Worm (Caenorhabditis elegans) whole organism, young adult: Measurements from ENCODE around the gene T26E4.7.

Source experiments
- B0019.2 ChIP-seq: fragments of 200-800 bp; sonication (Bioruptor generic); conservative IDR thresholded peaks from 2 replicates; pipeline ENCODE4 v1.3.6; 2022; ENCODE audit warnings: missing genetic modification reagents, missing genetic modification characterization, missing compliant biosample characterization
- B0035.1 ChIP-seq: sonication (generic microtip); optimal IDR thresholded peaks from 2 replicates; lab custom pipeline; 2016; ENCODE audit warnings: missing genetic modification characterization, mild to moderate bottlenecking, missing compliant biosample characterization, missing genotype, missing genetic modification reagents
- B0261.1 ChIP-seq: sonication (generic microtip); optimal IDR thresholded peaks from 2 replicates; lab custom pipeline; 2016; ENCODE audit warnings: mild to moderate bottlenecking, missing genetic modification characterization, moderate library complexity, missing compliant biosample characterization
- B0336.3 ChIP-seq: fragments of 200-800 bp; sonication (Bioruptor generic); IDR thresholded peaks from 2 replicates; pipeline ENCODE4 v1.3.6; 2022; ENCODE audit warnings: missing genetic modification characterization, missing compliant biosample characterization
- F10E7.11 ChIP-seq: sonication (generic microtip); optimal IDR thresholded peaks from 2 replicates; lab custom pipeline; 2017; ENCODE audit warnings: mild to moderate bottlenecking, missing genetic modification characterization, moderate library complexity, missing compliant biosample characterization
- F22D6.2 ChIP-seq: sonication (generic microtip); optimal IDR thresholded peaks from 2 replicates; lab custom pipeline; 2016; ENCODE audit warnings: mild to moderate bottlenecking, missing genetic modification characterization, missing compliant biosample characterization
- F33H1.4 ChIP-seq: fragments of 200-800 bp; sonication (Bioruptor generic); IDR thresholded peaks from 2 replicates; pipeline ENCODE4 v1.3.6; 2022; ENCODE audit warnings: missing genetic modification reagents, missing genetic modification characterization, missing compliant biosample characterization
- F37B4.10 ChIP-seq: fragments of 200-800 bp; sonication (Bioruptor generic); IDR thresholded peaks from 2 replicates; pipeline ENCODE4 v1.3.6; 2022; ENCODE audit warnings: missing genetic modification characterization, missing compliant biosample characterization
- F55B11.4 ChIP-seq: sonication (generic microtip); optimal IDR thresholded peaks from 2 replicates; lab custom pipeline; 2016; ENCODE audit warnings: missing compliant biosample characterization, missing genetic modification characterization, borderline replicate concordance; ENCODE audit not compliant: insufficient read depth
- F57C9.4 ChIP-seq: sonication (generic microtip); optimal IDR thresholded peaks from 2 replicates; lab custom pipeline; 2017; ENCODE audit warnings: mild to moderate bottlenecking, missing genetic modification characterization, missing compliant biosample characterization
- K11D2.4 ChIP-seq: fragments of 200-800 bp; sonication (Bioruptor generic); IDR thresholded peaks from 2 replicates; pipeline ENCODE4 v1.3.6; 2022; ENCODE audit warnings: missing genetic modification reagents, missing genetic modification characterization, missing compliant biosample characterization
- K12H6.12 ChIP-seq: fragments of 200-800 bp; sonication (Bioruptor generic); optimal IDR thresholded peaks from 2 replicates; lab custom pipeline; 2018; ENCODE audit warnings: mild to moderate bottlenecking, missing genetic modification characterization, missing compliant biosample characterization
- Y79H2A.3 ChIP-seq: fragments of 200-800 bp; sonication (Bioruptor generic); conservative IDR thresholded peaks from 2 replicates; pipeline ENCODE4 v1.3.6; 2022; ENCODE audit warnings: missing genetic modification reagents, missing genetic modification characterization, missing compliant biosample characterization
- Y95B8A.8 ChIP-seq: fragments of 200-800 bp; sonication (Bioruptor generic); IDR thresholded peaks from 2 replicates; pipeline ENCODE4 v1.3.6; 2022; ENCODE audit warnings: missing genetic modification reagents, missing genetic modification characterization, missing compliant biosample characterization
- ZK185.1 ChIP-seq: sonication (generic microtip); optimal IDR thresholded peaks from 2 replicates; lab custom pipeline; 2016; ENCODE audit warnings: mild to moderate bottlenecking, missing genetic modification characterization, missing compliant biosample characterization; ENCODE audit not compliant: poor library complexity, severe bottlenecking
- attf-3 ChIP-seq: fragments of 200-800 bp; sonication (Bioruptor generic); conservative IDR thresholded peaks from 2 replicates; pipeline ENCODE4 v1.3.6; 2022; ENCODE audit warnings: missing genetic modification reagents, missing genetic modification characterization, missing compliant biosample characterization
- attf-6 ChIP-seq: fragments of 200-800 bp; sonication (Bioruptor generic); IDR thresholded peaks from 2 replicates; pipeline ENCODE4 v1.3.6; 2022; ENCODE audit warnings: missing genetic modification reagents, missing genetic modification characterization, missing compliant biosample characterization
- cebp-1 ChIP-seq, 2 experiments: fragments of 200-800 bp in 1 of 2; sonication (Bioruptor generic) in 1 of 2; sonication (generic microtip) in 1 of 2; IDR thresholded peaks in 1 of 2; optimal IDR thresholded peaks in 1 of 2; 2 replicates each; pipeline versions ENCODE4 v1.3.6 to Lab custom; 2017 to 2022; ENCODE audit warnings: missing compliant biosample characterization in 2 of 2, missing genetic modification characterization in 2 of 2, mild to moderate bottlenecking in 1 of 2, missing genetic modification reagents in 1 of 2, moderate library complexity in 1 of 2
- cebp-2 ChIP-seq: fragments of 200-800 bp; sonication (Bioruptor generic); IDR thresholded peaks from 2 replicates; pipeline ENCODE4 v1.3.6; 2022; ENCODE audit warnings: missing genetic modification characterization, missing compliant biosample characterization
- ceh-100 ChIP-seq: fragments of 200-800 bp; sonication (Bioruptor generic); IDR thresholded peaks from 2 replicates; pipeline ENCODE4 v1.3.6; 2022; ENCODE audit warnings: missing genetic modification reagents, missing genetic modification characterization, missing compliant biosample characterization
- ceh-91 ChIP-seq: fragments of 200-800 bp; sonication (Bioruptor generic); IDR thresholded peaks from 2 replicates; pipeline ENCODE4 v1.3.6; 2022; ENCODE audit warnings: missing genetic modification reagents, missing genetic modification characterization, missing compliant biosample characterization
- die-1 ChIP-seq: sonication (generic microtip); optimal IDR thresholded peaks from 2 replicates; lab custom pipeline; 2016; ENCODE audit warnings: missing genotype, mild to moderate bottlenecking, missing genetic modification characterization, missing compliant biosample characterization
- dox-1 ChIP-seq: fragments of 200-800 bp; sonication (Bioruptor generic); IDR thresholded peaks from 2 replicates; pipeline ENCODE4 v1.3.6; 2022; ENCODE audit warnings: missing genetic modification reagents, missing genetic modification characterization, missing compliant biosample characterization
- egl-44 ChIP-seq: fragments of 200-800 bp; sonication (Bioruptor generic); IDR thresholded peaks from 2 replicates; pipeline ENCODE4 v1.3.6; 2022; ENCODE audit warnings: missing genetic modification reagents, missing genetic modification characterization, missing compliant biosample characterization
- ekl-4 ChIP-seq: fragments of 200-800 bp; sonication (Bioruptor generic); IDR thresholded peaks from 2 replicates; pipeline ENCODE4 v1.3.6; 2022; ENCODE audit warnings: missing genetic modification reagents, missing genetic modification characterization, missing compliant biosample characterization
- hmg-20 ChIP-seq: fragments of 200-800 bp; sonication (Bioruptor generic); IDR thresholded peaks from 2 replicates; pipeline ENCODE4 v1.3.6; 2022; ENCODE audit warnings: missing genetic modification reagents, missing genetic modification characterization, missing compliant biosample characterization
- hsf-1 ChIP-seq: fragments of 200-800 bp; sonication (Bioruptor generic); IDR thresholded peaks from 2 replicates; pipeline ENCODE4 v1.3.6; 2022; ENCODE audit warnings: missing genetic modification reagents, missing genetic modification characterization, missing compliant biosample characterization
- let-607 ChIP-seq, 2 experiments: fragments of 200-800 bp in 1 of 2; sonication (Bioruptor generic) in 1 of 2; sonication (generic microtip) in 1 of 2; optimal IDR thresholded peaks; 2 replicates each; lab custom pipeline; 2016 to 2018; ENCODE audit warnings: mild to moderate bottlenecking in 2 of 2, missing compliant biosample characterization in 2 of 2, missing genetic modification characterization in 2 of 2, moderate library complexity in 2 of 2, missing genotype in 1 of 2
- lin-26 ChIP-seq: fragments of 200-800 bp; sonication (Bioruptor generic); IDR thresholded peaks from 2 replicates; pipeline ENCODE4 v1.3.6; 2022; ENCODE audit warnings: missing genetic modification reagents, missing genetic modification characterization, missing compliant biosample characterization
- lir-1 ChIP-seq: fragments of 200-800 bp; sonication (Bioruptor generic); conservative IDR thresholded peaks from 2 replicates; pipeline ENCODE4 v1.3.6; 2022; ENCODE audit warnings: missing genetic modification reagents, missing genetic modification characterization, missing compliant biosample characterization
- madf-10 ChIP-seq: sonication (generic microtip); optimal IDR thresholded peaks from 2 replicates; lab custom pipeline; 2016; ENCODE audit warnings: mild to moderate bottlenecking, missing genetic modification characterization, missing compliant biosample characterization
- madf-3 ChIP-seq: fragments of 200-800 bp; sonication (Bioruptor generic); IDR thresholded peaks from 2 replicates; pipeline ENCODE4 v1.3.6; 2022; ENCODE audit warnings: missing genetic modification reagents, missing genetic modification characterization, missing compliant biosample characterization
- madf-6 ChIP-seq: fragments of 200-800 bp; sonication (Bioruptor generic); IDR thresholded peaks from 2 replicates; pipeline ENCODE4 v1.3.6; 2022; ENCODE audit warnings: missing genetic modification reagents, missing genetic modification characterization, missing compliant biosample characterization
- mes-4 ChIP-seq: sonication (generic microtip); optimal IDR thresholded peaks from 2 replicates; lab custom pipeline; 2016; ENCODE audit warnings: missing genotype, missing genetic modification characterization, missing compliant biosample characterization
- nfya-2 ChIP-seq: fragments of 200-800 bp; sonication (Bioruptor generic); IDR thresholded peaks from 2 replicates; pipeline ENCODE4 v1.3.6; 2022; ENCODE audit warnings: missing genetic modification reagents, missing genetic modification characterization, missing compliant biosample characterization
- nfyb-1 ChIP-seq: fragments of 200-800 bp; sonication (Bioruptor generic); IDR thresholded peaks from 2 replicates; pipeline ENCODE4 v1.3.6; 2022; ENCODE audit warnings: missing genetic modification reagents, missing genetic modification characterization, missing compliant biosample characterization
- nhr-120 ChIP-seq: fragments of 200-800 bp; sonication (Bioruptor generic); IDR thresholded peaks from 2 replicates; pipeline ENCODE4 v1.3.6; 2022; ENCODE audit warnings: missing genetic modification characterization, missing compliant biosample characterization
- nhr-179 ChIP-seq: sonication (generic microtip); optimal IDR thresholded peaks from 2 replicates; lab custom pipeline; 2016; ENCODE audit warnings: mild to moderate bottlenecking, missing genetic modification characterization, missing compliant biosample characterization
- nhr-27 ChIP-seq: fragments of 200-800 bp; sonication (Bioruptor generic); optimal IDR thresholded peaks from 2 replicates; lab custom pipeline; 2018; ENCODE audit warnings: mild to moderate bottlenecking, missing genetic modification characterization, moderate library complexity, missing compliant biosample characterization
- nhr-90 ChIP-seq: sonication (generic microtip); optimal IDR thresholded peaks from 2 replicates; lab custom pipeline; 2016; ENCODE audit warnings: missing genotype, mild to moderate bottlenecking, missing genetic modification characterization, missing compliant biosample characterization
- pbrm-1 ChIP-seq: fragments of 200-800 bp; sonication (Bioruptor generic); IDR thresholded peaks from 2 replicates; pipeline ENCODE4 v1.3.6; 2022; ENCODE audit warnings: missing genetic modification reagents, missing genetic modification characterization, missing compliant biosample characterization
- rcor-1 ChIP-seq: fragments of 200-800 bp; sonication (Bioruptor generic); IDR thresholded peaks from 2 replicates; pipeline ENCODE4 v1.3.6; 2022; ENCODE audit warnings: missing genetic modification reagents, missing genetic modification characterization, missing compliant biosample characterization
- sdz-38 ChIP-seq: sonication (generic microtip); optimal IDR thresholded peaks from 2 replicates; lab custom pipeline; 2016; ENCODE audit warnings: missing genotype, missing genetic modification characterization, missing compliant biosample characterization
- sea-2 ChIP-seq: fragments of 200-800 bp; sonication (Bioruptor generic); IDR thresholded peaks from 2 replicates; pipeline ENCODE4 v1.3.6; 2022; ENCODE audit warnings: missing genetic modification characterization, missing compliant biosample characterization
- tbx-9 ChIP-seq: sonication (generic microtip); optimal IDR thresholded peaks from 2 replicates; lab custom pipeline; 2016; ENCODE audit warnings: borderline replicate concordance, missing genetic modification characterization, inconsistent platforms, missing compliant biosample characterization
- unc-130 ChIP-seq: sonication (generic microtip); optimal IDR thresholded peaks from 2 replicates; lab custom pipeline; 2016; ENCODE audit warnings: missing genetic modification reagents, missing genetic modification characterization, missing compliant biosample characterization
- unc-62 ChIP-seq: fragments of 150-350 bp; optimal IDR thresholded peaks from 2 replicates; lab custom pipeline; 2014; ENCODE audit warnings: missing biosample characterization, missing genetic modification reagents, missing genetic modification characterization
- ztf-28 ChIP-seq: fragments of 200-800 bp; sonication (Bioruptor generic); IDR thresholded peaks from 2 replicates; pipeline ENCODE4 v1.3.6; 2022; ENCODE audit warnings: missing genetic modification reagents, missing genetic modification characterization, missing compliant biosample characterization

T26E4.7 gene

ce11 chrV:15766122-15766594 lies 27.2 kb upstream of the T26E4.7 start, which contains the start of the genes haf-3 and F57A10.2 (continued):
- TF ChIP-seq ZK185.1 (peak; percentile 75), Y95B8A.8 (GFP tag; lab: Robert Waterston, UW) (no peak), K12H6.12 (tag; lab: Kevin White, UChicago) (peak; percentile 60), sea-2 (GFP tag; lab: Robert Waterston, UW) (no peak), unc-62 (no peak), F55B11.4 (tag; lab: Kevin White, UChicago) (no peak), F57C9.4 (tag; lab: Kevin White, UChicago) (no peak), nhr-179 (tag; lab: Kevin White, UChicago) (no peak), K11D2.4 (GFP tag; lab: Robert Waterston, UW) (peak; percentile 81), madf-6 (GFP tag; lab: Robert Waterston, UW) (peak; percentile 85), lin-26 (GFP tag; lab: Robert Waterston, UW) (no peak), hmg-20 (GFP tag; lab: Robert Waterston, UW) (peak; percentile 75; the same call in 1 of the 2 replicates), attf-3 (GFP tag; lab: Robert Waterston, UW) (peak; percentile 70), B0336.3 (peak; percentile 86), ceh-91 (GFP tag; lab: Robert Waterston, UW) (peak; percentile 67), ztf-28 (GFP tag; lab: Robert Waterston, UW) (no peak), F33H1.4 (GFP tag; lab: Robert Waterston, UW) (peak; percentile 68), F22D6.2 (peak; percentile 12), nhr-90 (tag; lab: Kevin White, UChicago) (no peak), B0035.1 (tag; lab: Kevin White, UChicago) (no peak), nfyb-1 (GFP tag; lab: Robert Waterston, UW) (peak; percentile 92), Y79H2A.3 (no peak), F10E7.11 (no peak), hsf-1 (GFP tag; lab: Robert Waterston, UW) (peak; percentile 82), F37B4.10 (GFP tag; lab: Robert Waterston, UW) (no peak), ekl-4 (GFP tag; lab: Robert Waterston, UW) (peak; percentile 82), cebp-1 (GFP tag; IDR thresholded peaks at IDR 0.05; lab: Robert Waterston, UW) (no peak), cebp-1 (tag; optimal IDR thresholded peaks at IDR 0.05; lab: Kevin White, UChicago) (peak; percentile 81), madf-3 (GFP tag; lab: Robert Waterston, UW) (peak; percentile 81; the same call in 1 of the 2 replicates), cebp-2 (GFP tag; lab: Robert Waterston, UW) (no peak), nhr-27 (tag; lab: Kevin White, UChicago) (no peak), mes-4 (no peak), B0261.1 (tag; lab: Kevin White, UChicago) (peak; percentile 34), B0019.2 (GFP tag; lab: Robert Waterston, UW) (no peak), rcor-1 (peak; percentile 90), sdz-38 (tag; lab: Kevin White, UChicago) (no peak), tbx-9 (tag; lab: Kevin White, UChicago) (no peak), nfya-2 (GFP tag; lab: Robert Waterston, UW) (no peak), pbrm-1 (GFP tag; lab: Robert Waterston, UW) (peak; percentile 92), attf-6 (peak; percentile 84), let-607 (tag; optimal IDR thresholded peaks at IDR 0.05; lab: Kevin White, UChicago) (peak in 1 of 2 experiments; percentile 71), egl-44 (GFP tag; lab: Robert Waterston, UW) (no peak), ceh-100 (peak; percentile 86), nhr-120 (GFP tag; lab: Robert Waterston, UW) (no peak), madf-10 (tag; lab: Kevin White, UChicago) (peak; percentile 38), lir-1 (GFP tag; lab: Robert Waterston, UW) (peak; percentile 65; the same call in 1 of the 2 replicates), unc-130 (GFP tag; lab: Kevin White, UChicago) (no peak), dox-1 (GFP tag; lab: Robert Waterston, UW) (peak; percentile 93), die-1 (tag; lab: Kevin White, UChicago) (no peak)
